Worm (Caenorhabditis elegans) whole organism, mixed stage, embryonic: ENCODE measurements around the gene szy-2.

Experiments
- M03D4.4 ChIP-seq: sonication (generic microtip); optimal IDR thresholded peaks from 2 replicates; lab custom pipeline; 2017; ENCODE audit warnings: mild to moderate bottlenecking, missing genetic modification characterization, missing compliant biosample characterization
- bed-3 ChIP-seq: fragments of 200-800 bp; sonication (Bioruptor generic); optimal IDR thresholded peaks from 3 replicates; lab custom pipeline; 2018; ENCODE audit warnings: mild to moderate bottlenecking, missing genetic modification characterization, moderate library complexity, missing compliant biosample characterization
- blmp-1 ChIP-seq: fragments of 150-350 bp; optimal IDR thresholded peaks from 2 replicates; lab custom pipeline; 2014; ENCODE audit warnings: missing biosample characterization, missing genetic modification characterization
- elt-3 ChIP-seq: fragments of 150-350 bp; optimal IDR thresholded peaks from 2 replicates; lab custom pipeline; 2014; ENCODE audit warnings: missing biosample characterization, missing genetic modification characterization
- lin-13 ChIP-seq: fragments of 150-350 bp; optimal IDR thresholded peaks from 2 replicates; lab custom pipeline; 2014; ENCODE audit warnings: missing biosample characterization, missing genetic modification characterization
- lin-32 ChIP-seq: fragments of 200-800 bp; sonication (Bioruptor generic); optimal IDR thresholded peaks from 2 replicates; lab custom pipeline; 2018; ENCODE audit warnings: mild to moderate bottlenecking, missing genetic modification characterization, missing compliant biosample characterization
- mep-1 ChIP-seq: fragments of 150-350 bp; optimal IDR thresholded peaks from 2 replicates; lab custom pipeline; 2017; ENCODE audit warnings: missing biosample characterization, missing genetic modification reagents, missing genetic modification characterization, inconsistent platforms
- nhr-12 ChIP-seq: fragments of 150-350 bp; optimal IDR thresholded peaks from 2 replicates; lab custom pipeline; 2014; ENCODE audit warnings: missing biosample characterization, missing genetic modification characterization
- nhr-76 ChIP-seq: sonication (generic microtip); optimal IDR thresholded peaks from 2 replicates; lab custom pipeline; 2017; ENCODE audit warnings: missing biosample characterization, missing genetic modification characterization
- pha-4 ChIP-seq: fragments of 150-350 bp; optimal IDR thresholded peaks from 2 replicates; lab custom pipeline; 2018; ENCODE audit warnings: missing biosample characterization, missing genetic modification reagents, missing genetic modification characterization
- tbx-8 ChIP-seq: fragments of 200-800 bp; sonication (Bioruptor generic); optimal IDR thresholded peaks from 2 replicates; lab custom pipeline; 2018; ENCODE audit warnings: mild to moderate bottlenecking, missing genetic modification characterization, moderate library complexity, missing compliant biosample characterization
- unc-62 ChIP-seq: fragments of 150-350 bp; optimal IDR thresholded peaks from 2 replicates; lab custom pipeline; 2014; ENCODE audit warnings: missing biosample characterization, missing genetic modification reagents, missing genetic modification characterization
- zip-8 ChIP-seq: fragments of 150-350 bp; optimal IDR thresholded peaks from 2 replicates; lab custom pipeline; 2014; ENCODE audit warnings: missing biosample characterization, missing genetic modification characterization
- ztf-11 ChIP-seq: fragments of 150-350 bp; optimal IDR thresholded peaks from 2 replicates; lab custom pipeline; 2014; ENCODE audit warnings: missing biosample characterization, missing genetic modification characterization

DNA sequence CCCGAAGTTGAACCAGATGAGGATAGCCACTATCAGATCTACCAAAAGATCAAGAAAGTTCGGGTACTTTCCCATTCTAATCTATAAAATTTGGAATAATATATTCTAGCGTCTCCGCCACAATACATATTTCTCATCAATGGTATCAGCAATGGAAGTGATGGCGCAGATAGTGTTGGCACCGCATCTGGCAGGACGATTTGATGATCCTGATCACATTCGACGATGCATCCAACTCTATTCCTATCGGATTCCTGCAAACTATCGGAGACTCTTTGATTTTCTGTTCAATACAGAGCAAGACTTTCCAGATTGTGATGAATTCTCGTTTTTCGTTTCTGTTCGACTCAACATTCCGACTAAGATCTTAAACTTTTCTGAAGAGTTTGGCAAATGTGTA lies 41.7 kb downstream of the szy-2 start:
- no peak for TF ChIP-seq unc-62 (GFP tag; lab: Kevin White, UChicago)
- no peak for TF ChIP-seq pha-4 (tag; lab: Kevin White, UChicago)
- no peak for TF ChIP-seq blmp-1 (tag; lab: Kevin White, UChicago)
- no peak for TF ChIP-seq ztf-11
- TF ChIP-seq nhr-76 = no peak
- TF ChIP-seq nhr-12 (tag; lab: Kevin White, UChicago) = no peak
- no peak for TF ChIP-seq elt-3
- TF ChIP-seq zip-8 (tag; lab: Kevin White, UChicago) = no peak
- TF ChIP-seq mep-1 (tag; lab: Kevin White, UChicago) = no peak
- no peak for TF ChIP-seq tbx-8 (GFP tag; lab: Kevin White, UChicago)
- TF ChIP-seq M03D4.4 (tag; lab: Kevin White, UChicago) = no peak
- TF ChIP-seq bed-3 (GFP tag; lab: Kevin White, UChicago) = no peak
- TF ChIP-seq lin-32 (GFP tag; lab: Kevin White, UChicago) = no peak
- TF ChIP-seq lin-13 (tag; lab: Kevin White, UChicago) = no peak
